Worm (Caenorhabditis elegans) whole organism, L1 larva: ENCODE data around the gene rga-9.

Experiments
- Y116A8C.19 ChIP-seq: sonication (generic microtip); optimal IDR thresholded peaks from 2 replicates; lab custom pipeline; 2016; ENCODE audit warnings: missing compliant biosample characterization, missing genetic modification characterization, borderline replicate concordance
- ama-1 ChIP-seq: fragments of 150-350 bp; optimal IDR thresholded peaks from 2 replicates; lab custom pipeline; 2014
- ceh-82 ChIP-seq, 3 experiments: fragments of 150-350 bp in 1 of 3; sonication (generic microtip) in 2 of 3; optimal IDR thresholded peaks; 2 replicates each; lab custom pipeline; 2014 to 2017; ENCODE audit warnings: missing biosample characterization in 3 of 3, missing genetic modification characterization in 3 of 3
- ceh-90 ChIP-seq: sonication (generic microtip); optimal IDR thresholded peaks from 2 replicates; lab custom pipeline; 2016; ENCODE audit warnings: missing genetic modification characterization, missing compliant biosample characterization
- dpl-1 ChIP-seq, 3 experiments: fragments of 150-350 bp in 2 of 3; sonication (generic microtip) in 1 of 3; optimal IDR thresholded peaks; 2 replicates each; lab custom pipeline; 2014 to 2017; ENCODE audit warnings: missing biosample characterization in 3 of 3, missing genetic modification characterization in 3 of 3, missing genetic modification reagents in 3 of 3
- dsc-1 ChIP-seq: sonication (generic microtip); optimal IDR thresholded peaks from 2 replicates; lab custom pipeline; 2016; ENCODE audit warnings: mild to moderate bottlenecking, missing genetic modification characterization, missing compliant biosample characterization
- efl-1 ChIP-seq, 4 experiments: fragments of 150-350 bp; optimal IDR thresholded peaks in 3 of 4; peaks in 1 of 4; 1 replicate in 1 of 4; 2 replicates in 3 of 4; lab custom pipeline; 2014; ENCODE audit warnings: missing biosample characterization in 2 of 4, missing genetic modification characterization in 2 of 4, missing genetic modification reagents in 2 of 4
- egl-13 ChIP-seq: sonication (generic microtip); optimal IDR thresholded peaks from 2 replicates; lab custom pipeline; 2016; ENCODE audit warnings: missing genotype, missing genetic modification reagents, missing genetic modification characterization, missing compliant biosample characterization
- elt-2 ChIP-seq: sonication (generic microtip); optimal IDR thresholded peaks from 2 replicates; lab custom pipeline; 2016; ENCODE audit warnings: missing genetic modification characterization, mild to moderate bottlenecking, inconsistent platforms, missing compliant biosample characterization, missing genetic modification reagents
- ets-5 ChIP-seq: fragments of 200-800 bp; sonication (Bioruptor generic); IDR thresholded peaks from 2 replicates; pipeline ENCODE4 v1.3.6; 2022; ENCODE audit warnings: missing genetic modification characterization, missing compliant biosample characterization
- fkh-10 ChIP-seq: sonication (generic microtip); optimal IDR thresholded peaks from 2 replicates; lab custom pipeline; 2017; ENCODE audit warnings: missing biosample characterization, missing genetic modification reagents, missing genetic modification characterization
- fkh-4 ChIP-seq: sonication (generic microtip); optimal IDR thresholded peaks from 2 replicates; lab custom pipeline; 2016; ENCODE audit warnings: missing compliant biosample characterization, missing genetic modification characterization, borderline replicate concordance
- fos-1 ChIP-seq: fragments of 150-350 bp; optimal IDR thresholded peaks from 2 replicates; lab custom pipeline; 2014; ENCODE audit warnings: missing biosample characterization, missing genetic modification characterization
- hlh-4 ChIP-seq: sonication (generic microtip); optimal IDR thresholded peaks from 2 replicates; lab custom pipeline; 2016; ENCODE audit warnings: mild to moderate bottlenecking, missing genetic modification characterization, missing compliant biosample characterization
- hpl-2 ChIP-seq: fragments of 150-350 bp; optimal IDR thresholded peaks from 2 replicates; lab custom pipeline; 2014; ENCODE audit warnings: missing biosample characterization, missing genetic modification reagents, missing genetic modification characterization
- isw-1 ChIP-seq: fragments of 200-800 bp; sonication (Bioruptor generic); IDR thresholded peaks from 2 replicates; pipeline ENCODE4 v1.3.6; 2022; ENCODE audit warnings: missing genetic modification characterization, missing compliant biosample characterization
- jun-1 ChIP-seq: fragments of 150-350 bp; optimal IDR thresholded peaks from 2 replicates; lab custom pipeline; 2014; ENCODE audit warnings: missing biosample characterization, missing genetic modification reagents, missing genetic modification characterization
- lin-14 ChIP-seq: fragments of 200-800 bp; sonication (Bioruptor generic); optimal IDR thresholded peaks from 2 replicates; lab custom pipeline; 2018; ENCODE audit warnings: mild to moderate bottlenecking, missing genetic modification characterization, moderate library complexity, missing compliant biosample characterization
- lin-35 ChIP-seq, 2 experiments: fragments of 150-350 bp; optimal IDR thresholded peaks; 2 replicates each; lab custom pipeline; 2014; ENCODE audit warnings: missing biosample characterization in 2 of 2, missing genetic modification characterization in 2 of 2, missing genetic modification reagents in 2 of 2
- lin-39 ChIP-seq: fragments of 150-350 bp; optimal IDR thresholded peaks from 2 replicates; lab custom pipeline; 2014; ENCODE audit warnings: missing biosample characterization, missing genetic modification reagents, missing genetic modification characterization
- mdl-1 ChIP-seq, 2 experiments: fragments of 150-350 bp; optimal IDR thresholded peaks; 2 replicates each; lab custom pipeline; 2014 to 2017; ENCODE audit warnings: missing biosample characterization in 2 of 2, missing genetic modification characterization in 2 of 2, inconsistent platforms in 1 of 2
- nhr-11 ChIP-seq: fragments of 150-350 bp; optimal IDR thresholded peaks from 2 replicates; lab custom pipeline; 2014; ENCODE audit warnings: missing biosample characterization, missing genetic modification characterization
- nhr-12 ChIP-seq: sonication (generic microtip); optimal IDR thresholded peaks from 2 replicates; lab custom pipeline; 2017; ENCODE audit warnings: missing biosample characterization, missing genetic modification characterization
- nhr-19 ChIP-seq: fragments of 200-800 bp; sonication (Bioruptor generic); conservative IDR thresholded peaks from 2 replicates; pipeline ENCODE4 v1.3.6; 2022; ENCODE audit warnings: missing genetic modification characterization, missing compliant biosample characterization
- nhr-237 ChIP-seq: fragments of 150-350 bp; optimal IDR thresholded peaks from 2 replicates; lab custom pipeline; 2014; ENCODE audit warnings: missing biosample characterization, missing genetic modification characterization
- nhr-28 ChIP-seq: fragments of 150-350 bp; optimal IDR thresholded peaks from 2 replicates; lab custom pipeline; 2014; ENCODE audit warnings: missing biosample characterization, missing genetic modification characterization
- nhr-71 ChIP-seq: sonication (generic microtip); optimal IDR thresholded peaks from 2 replicates; lab custom pipeline; 2016; ENCODE audit warnings: mild to moderate bottlenecking, missing genetic modification characterization, moderate library complexity, missing compliant biosample characterization
- nhr-76 ChIP-seq: sonication (generic microtip); optimal IDR thresholded peaks from 2 replicates; lab custom pipeline; 2017; ENCODE audit warnings: missing biosample characterization, missing genetic modification characterization
- nhr-90 ChIP-seq: sonication (generic microtip); optimal IDR thresholded peaks from 2 replicates; lab custom pipeline; 2016; ENCODE audit warnings: mild to moderate bottlenecking, missing genetic modification characterization, missing compliant biosample characterization; ENCODE audit not compliant: poor library complexity
- pag-3 ChIP-seq: sonication (generic microtip); optimal IDR thresholded peaks from 2 replicates; lab custom pipeline; 2017; ENCODE audit warnings: missing genetic modification characterization, mild to moderate bottlenecking, missing compliant biosample characterization, antibody characterized with exemption, borderline replicate concordance; ENCODE audit not compliant: insufficient read depth
- pqm-1 ChIP-seq: sonication (generic microtip); optimal IDR thresholded peaks from 3 replicates; lab custom pipeline; 2017; ENCODE audit warnings: missing biosample characterization, missing genetic modification characterization
- rnt-1 ChIP-seq: sonication (generic microtip); optimal IDR thresholded peaks from 2 replicates; lab custom pipeline; 2016; ENCODE audit warnings: mild to moderate bottlenecking, missing genetic modification characterization, moderate library complexity, missing compliant biosample characterization
- sox-4 ChIP-seq: sonication (generic microtip); optimal IDR thresholded peaks from 2 replicates; lab custom pipeline; 2016; ENCODE audit warnings: missing genetic modification characterization, missing compliant biosample characterization
- sptf-1 ChIP-seq: fragments of 150-350 bp; optimal IDR thresholded peaks from 2 replicates; lab custom pipeline; 2014; ENCODE audit warnings: missing biosample characterization, missing genetic modification characterization
- tbx-2 ChIP-seq: sonication (generic microtip); optimal IDR thresholded peaks from 2 replicates; lab custom pipeline; 2016; ENCODE audit warnings: missing genetic modification characterization, missing compliant biosample characterization
- unc-130 ChIP-seq: fragments of 150-350 bp; optimal IDR thresholded peaks from 2 replicates; lab custom pipeline; 2017; ENCODE audit warnings: missing biosample characterization, missing genetic modification characterization, inconsistent platforms
- unc-30 ChIP-seq: sonication (generic microtip); optimal IDR thresholded peaks from 2 replicates; lab custom pipeline; 2017; ENCODE audit warnings: missing biosample characterization, missing genetic modification characterization
- unc-62 ChIP-seq: fragments of 150-350 bp; optimal IDR thresholded peaks from 2 replicates; lab custom pipeline; 2014; ENCODE audit warnings: missing biosample characterization, missing genetic modification reagents, missing genetic modification characterization
- unc-86 ChIP-seq: sonication (generic microtip); optimal IDR thresholded peaks from 2 replicates; lab custom pipeline; 2016; ENCODE audit warnings: missing genetic modification characterization, missing compliant biosample characterization
- xbp-1 ChIP-seq: sonication (generic microtip); optimal IDR thresholded peaks from 2 replicates; lab custom pipeline; 2016; ENCODE audit warnings: missing genetic modification characterization, missing compliant biosample characterization
- zag-1 ChIP-seq: fragments of 150-350 bp; optimal IDR thresholded peaks from 2 replicates; lab custom pipeline; 2014; ENCODE audit warnings: missing biosample characterization, missing genetic modification characterization
- ztf-11 ChIP-seq, 2 experiments: sonication (generic microtip); optimal IDR thresholded peaks; 2 replicates each; lab custom pipeline; 2016 to 2017; ENCODE audit warnings: missing genetic modification characterization in 2 of 2, missing biosample characterization in 1 of 2, missing compliant biosample characterization in 1 of 2

Gene rga-9

ce11 chrII:15263054-15263755 lies 4.8 kb upstream of the rga-9 start (continued):
- TF ChIP-seq nhr-19 (GFP tag; lab: Robert Waterston, UW) (0 out of 2 replicates have a peak, but pooled peaks have one; percentile 41), elt-2 (tag; lab: Kevin White, UChicago) (no peak), ceh-82 (tag; optimal IDR thresholded peaks at IDR 0.05; lab: Kevin White, UChicago) (peak in 2 of 3 experiments; percentile 26 to 38), jun-1 (tag; lab: Kevin White, UChicago) (peak; percentile 59), nhr-90 (tag; lab: Kevin White, UChicago) (peak; percentile 64), nhr-237 (tag; lab: Kevin White, UChicago) (no peak), mdl-1 (tag; optimal IDR thresholded peaks at IDR 0.05; lab: Kevin White, UChicago) (peak in 1 of 2 experiments; percentile 79), pqm-1 (no peak), hpl-2 (GFP tag; lab: Kevin White, UChicago) (no peak), sptf-1 (tag; lab: Kevin White, UChicago) (no peak), sox-4 (tag; lab: Kevin White, UChicago) (no peak), ceh-90 (tag; lab: Kevin White, UChicago) (no peak), unc-130 (no peak), lin-39 (no peak), unc-62 (GFP tag; lab: Kevin White, UChicago) (no peak), zag-1 (tag; lab: Kevin White, UChicago) (no peak), fos-1 (peak; percentile 8), ets-5 (GFP tag; lab: Robert Waterston, UW) (no peak), Y116A8C.19 (tag; lab: Kevin White, UChicago) (no peak), unc-86 (tag; lab: Kevin White, UChicago) (no peak), nhr-28 (tag; lab: Kevin White, UChicago) (no peak), nhr-12 (tag; lab: Kevin White, UChicago) (no peak), tbx-2 (tag; lab: Kevin White, UChicago) (peak; percentile 64), unc-30 (no peak), xbp-1 (peak; percentile 19), fkh-4 (tag; lab: Kevin White, UChicago) (no peak), dpl-1 (GFP tag; optimal IDR thresholded peaks at IDR 0.05; lab: Kevin White, UChicago) (peak; percentile 37 to 53 (median 47)), nhr-76 (tag; lab: Kevin White, UChicago) (no peak), isw-1 (GFP tag; lab: Robert Waterston, UW) (no peak), rnt-1 (tag; lab: Kevin White, UChicago) (peak; percentile 21), dsc-1 (tag; lab: Kevin White, UChicago) (no peak), lin-14 (GFP tag; lab: Kevin White, UChicago) (peak; percentile 88), ztf-11 (tag; optimal IDR thresholded peaks at IDR 0.05; lab: Kevin White, UChicago) (peak in 1 of 2 experiments; percentile 14)
- TF ChIP-seq, all 84 proteins: peak for 33

- TF ChIP-seq pag-3 (no peak), egl-13 (tag; lab: Kevin White, UChicago) (no peak), ceh-90 (tag; lab: Kevin White, UChicago) (no peak), nhr-12 (tag; lab: Kevin White, UChicago) (no peak), zag-1 (tag; lab: Kevin White, UChicago) (no peak), ama-1 (lab: Kevin White, UChicago) (no peak), fkh-10 (GFP tag; lab: Kevin White, UChicago) (no peak), efl-1 (optimal IDR thresholded peaks at IDR 0.05; lab: Kevin White, UChicago) (no peak), efl-1 (GFP tag; optimal IDR thresholded peaks at IDR 0.05 in 1 of 2; lab: Kevin White, UChicago) (no peak), hlh-4 (tag; lab: Kevin White, UChicago) (no peak), mdl-1 (tag; optimal IDR thresholded peaks at IDR 0.05; lab: Kevin White, UChicago) (no peak), nhr-11 (tag; lab: Kevin White, UChicago) (no peak), nhr-71 (tag; lab: Kevin White, UChicago) (no peak), dsc-1 (tag; lab: Kevin White, UChicago) (no peak), lin-35 (GFP tag; optimal IDR thresholded peaks at IDR 0.05; lab: Kevin White, UChicago) (no peak), nhr-237 (tag; lab: Kevin White, UChicago) (no peak)
Measured at ce11 chrII:15264593-15264992, 3.4 kb upstream of the rga-9 start.
